Fruit fly (Drosophila melanogaster) whole organism, prepupa: ENCODE measurements around the gene ERp44.

Experiments
- CG10631 ChIP-seq: fragments of 200-800 bp; sonication (Bioruptor generic); optimal IDR thresholded peaks from 2 replicates; lab custom pipeline; 2016; ENCODE audit warnings: missing biosample characterization, missing genetic modification characterization
- CG10669 ChIP-seq: fragments of 200-800 bp; sonication (Bioruptor generic); optimal IDR thresholded peaks from 3 replicates; lab custom pipeline; 2018; ENCODE audit warnings: missing biosample characterization, mild to moderate bottlenecking, missing genetic modification characterization, moderate library complexity
- CG11294 ChIP-seq: fragments of 200-800 bp; sonication (Bioruptor generic); IDR thresholded peaks from 2 replicates; pipeline ENCODE4 v1.3.6; 2022; ENCODE audit warnings: missing biosample characterization, missing genetic modification characterization
- CG1621 ChIP-seq: fragments of 200-800 bp; sonication (Bioruptor generic); optimal IDR thresholded peaks from 3 replicates; lab custom pipeline; 2018; ENCODE audit warnings: missing biosample characterization, mild to moderate bottlenecking, missing genetic modification characterization
- CG16779 ChIP-seq: fragments of 200-800 bp; sonication (Bioruptor generic); optimal IDR thresholded peaks from 3 replicates; lab custom pipeline; 2017; ENCODE audit warnings: missing biosample characterization, mild to moderate bottlenecking, missing genetic modification characterization
- CG31627 ChIP-seq: fragments of 200-800 bp; sonication (Bioruptor generic); optimal IDR thresholded peaks from 3 replicates; lab custom pipeline; 2016; ENCODE audit warnings: missing biosample characterization, missing genetic modification characterization
- CG34406 ChIP-seq: fragments of 200-800 bp; sonication (Bioruptor generic); optimal IDR thresholded peaks from 3 replicates; lab custom pipeline; 2016; ENCODE audit warnings: missing biosample characterization, missing genetic modification characterization
- CG4318 ChIP-seq: fragments of 200-800 bp; sonication (Bioruptor generic); optimal IDR thresholded peaks from 3 replicates; lab custom pipeline; 2017; ENCODE audit warnings: missing biosample characterization, mild to moderate bottlenecking, missing genetic modification characterization
- CG6276 ChIP-seq: fragments of 200-800 bp; sonication (Bioruptor generic); optimal IDR thresholded peaks from 2 replicates; lab custom pipeline; 2017; ENCODE audit warnings: missing biosample characterization, mild to moderate bottlenecking, missing genetic modification characterization
- CG6792 ChIP-seq: fragments of 200-800 bp; sonication (Bioruptor generic); optimal IDR thresholded peaks from 3 replicates; lab custom pipeline; 2016; ENCODE audit warnings: missing biosample characterization, missing genetic modification characterization
- CG6808 ChIP-seq: fragments of 200-800 bp; sonication (Bioruptor generic); optimal IDR thresholded peaks from 3 replicates; lab custom pipeline; 2017; ENCODE audit warnings: missing biosample characterization, missing genetic modification characterization, mild to moderate bottlenecking, moderate library complexity, missing genetic modification reagents
- CG8319 ChIP-seq: fragments of 200-800 bp; sonication (Bioruptor generic); optimal IDR thresholded peaks from 3 replicates; lab custom pipeline; 2016; ENCODE audit warnings: missing biosample characterization, missing genetic modification characterization
- Eip75B ChIP-seq: fragments of 200-800 bp; sonication (Bioruptor generic); optimal IDR thresholded peaks from 3 replicates; lab custom pipeline; 2016; ENCODE audit warnings: missing biosample characterization, missing genetic modification characterization
- Eip78C ChIP-seq: fragments of 200-800 bp; sonication (Bioruptor generic); peaks from one replicate; lab custom pipeline; 2016; ENCODE audit warnings: missing biosample characterization, missing genetic modification characterization
- Ets21C ChIP-seq: fragments of 200-800 bp; sonication (Bioruptor generic); optimal IDR thresholded peaks from 3 replicates; lab custom pipeline; 2016; ENCODE audit warnings: missing biosample characterization, missing genetic modification characterization
- Hr39 ChIP-seq: fragments of 200-800 bp; sonication (Bioruptor generic); optimal IDR thresholded peaks from 2 replicates; lab custom pipeline; 2016; ENCODE audit warnings: missing biosample characterization, missing genetic modification characterization
- Hr4 ChIP-seq: fragments of 200-800 bp; sonication (Bioruptor generic); optimal IDR thresholded peaks from 3 replicates; lab custom pipeline; 2016; ENCODE audit warnings: missing biosample characterization, missing genetic modification characterization
- Lpt ChIP-seq: fragments of 200-800 bp; sonication (Bioruptor generic); optimal IDR thresholded peaks from 3 replicates; lab custom pipeline; 2016; ENCODE audit warnings: missing biosample characterization, missing genetic modification characterization
- Met ChIP-seq: fragments of 200-800 bp; sonication (Bioruptor generic); optimal IDR thresholded peaks from 3 replicates; lab custom pipeline; 2016; ENCODE audit warnings: missing biosample characterization, missing genetic modification characterization
- OdsH ChIP-seq: fragments of 200-800 bp; sonication (Bioruptor generic); optimal IDR thresholded peaks from 3 replicates; lab custom pipeline; 2016; ENCODE audit warnings: missing biosample characterization, missing genetic modification characterization
- Smox ChIP-seq: fragments of 200-800 bp; sonication (Bioruptor generic); optimal IDR thresholded peaks from 3 replicates; lab custom pipeline; 2016; ENCODE audit warnings: missing biosample characterization, missing genetic modification characterization
- Sox102F ChIP-seq: fragments of 200-800 bp; sonication (Bioruptor generic); optimal IDR thresholded peaks from 2 replicates; lab custom pipeline; 2016; ENCODE audit warnings: missing biosample characterization, mild to moderate bottlenecking, missing genetic modification characterization
- Sox14 ChIP-seq: fragments of 200-800 bp; sonication (Bioruptor generic); optimal IDR thresholded peaks from 3 replicates; lab custom pipeline; 2016; ENCODE audit warnings: missing biosample characterization, missing genetic modification characterization
- Sox15 ChIP-seq: fragments of 200-800 bp; sonication (Bioruptor generic); optimal IDR thresholded peaks from 3 replicates; lab custom pipeline; 2016; ENCODE audit warnings: missing biosample characterization, missing genetic modification characterization
- acj6 ChIP-seq: fragments of 200-800 bp; sonication (Bioruptor generic); optimal IDR thresholded peaks from 3 replicates; lab custom pipeline; 2016; ENCODE audit warnings: missing biosample characterization, missing genetic modification characterization
- eg ChIP-seq: fragments of 200-800 bp; sonication (Bioruptor generic); IDR thresholded peaks from 3 replicates; pipeline ENCODE4 v1.3.6; 2022; ENCODE audit warnings: missing biosample characterization, missing genetic modification characterization
- esn ChIP-seq: fragments of 200-800 bp; sonication (Bioruptor generic); optimal IDR thresholded peaks from 2 replicates; lab custom pipeline; 2016; ENCODE audit warnings: missing biosample characterization, mild to moderate bottlenecking, missing genetic modification characterization, moderate library complexity
- fd59A ChIP-seq: fragments of 200-800 bp; sonication (Bioruptor generic); optimal IDR thresholded peaks from 2 replicates; lab custom pipeline; 2017; ENCODE audit warnings: missing biosample characterization, mild to moderate bottlenecking, missing genetic modification characterization, missing genetic modification reagents
- fkh ChIP-seq: fragments of 200-800 bp; sonication (Bioruptor generic); optimal IDR thresholded peaks from 3 replicates; lab custom pipeline; 2017; ENCODE audit warnings: missing biosample characterization, mild to moderate bottlenecking, missing genetic modification characterization, moderate library complexity
- lz ChIP-seq: fragments of 200-800 bp; sonication (Bioruptor generic); optimal IDR thresholded peaks from 3 replicates; lab custom pipeline; 2016; ENCODE audit warnings: missing biosample characterization, missing genetic modification characterization
- pdm3 ChIP-seq: fragments of 200-800 bp; sonication (Bioruptor generic); optimal IDR thresholded peaks from 3 replicates; lab custom pipeline; 2016; ENCODE audit warnings: missing biosample characterization, missing genetic modification characterization
- ss ChIP-seq, 2 experiments: fragments of 200-800 bp; sonication (Bioruptor generic); optimal IDR thresholded peaks; 2 replicates in 1 of 2; 3 replicates in 1 of 2; lab custom pipeline; 2017 to 2018; ENCODE audit warnings: mild to moderate bottlenecking in 2 of 2, missing biosample characterization in 2 of 2, missing genetic modification characterization in 2 of 2, moderate library complexity in 1 of 2
- svp ChIP-seq: fragments of 200-800 bp; sonication (Bioruptor generic); peaks from one replicate; lab custom pipeline; 2016; ENCODE audit warnings: missing biosample characterization, missing genetic modification characterization
- topi ChIP-seq: fragments of 200-800 bp; sonication (Bioruptor generic); optimal IDR thresholded peaks from 3 replicates; lab custom pipeline; 2016; ENCODE audit warnings: missing biosample characterization, missing genetic modification characterization
- vri ChIP-seq: fragments of 200-800 bp; sonication (Bioruptor generic); optimal IDR thresholded peaks from 3 replicates; lab custom pipeline; 2016; ENCODE audit warnings: missing biosample characterization, mild to moderate bottlenecking, missing genetic modification characterization

ERp44 gene

dm6 chrX:16285186-16285585 lies 12.3 kb downstream of the ERp44 start:
- peak; percentile 79 for TF ChIP-seq Eip78C (GFP tag; lab: Kevin White, UChicago)
- no peak for TF ChIP-seq CG10669 (GFP tag; lab: Kevin White, UChicago)
- peak; percentile 9 for TF ChIP-seq Hr4 (GFP tag; lab: Kevin White, UChicago)
- TF ChIP-seq Hr39 (GFP tag; lab: Kevin White, UChicago) = peak; percentile 26
- TF ChIP-seq CG16779 (tag; lab: Kevin White, UChicago) = no peak
- TF ChIP-seq lz (GFP tag; lab: Kevin White, UChicago) = peak; percentile 20
- TF ChIP-seq svp (GFP tag; lab: Kevin White, UChicago) = peak; percentile 83
- peak; percentile 34 for TF ChIP-seq topi (GFP tag; lab: Kevin White, UChicago)
- TF ChIP-seq pdm3 = peak; percentile 27
- TF ChIP-seq Sox14 (GFP tag; lab: Kevin White, UChicago) = no peak
- TF ChIP-seq esn (GFP tag; lab: Kevin White, UChicago) = peak; percentile 46
- TF ChIP-seq Ets21C = no peak
- peak; percentile 11 for TF ChIP-seq CG10631 (GFP tag; lab: Kevin White, UChicago)
- TF ChIP-seq OdsH (GFP tag; lab: Kevin White, UChicago) = peak; percentile 38
- TF ChIP-seq CG31627 = peak; percentile 19
- peak; percentile 17 for TF ChIP-seq acj6
- no peak for TF ChIP-seq CG4318 (GFP tag; lab: Kevin White, UChicago)
- TF ChIP-seq eg (GFP tag; lab: Robert Waterston, UW) = no peak
- no peak for TF ChIP-seq ss (GFP tag; optimal IDR thresholded peaks at IDR 0.05; lab: Kevin White, UChicago)
- TF ChIP-seq Sox15 (GFP tag; lab: Kevin White, UChicago) = no peak
- TF ChIP-seq Eip75B (GFP tag; lab: Kevin White, UChicago) = peak; percentile 18
- peak; percentile 43 for TF ChIP-seq Met (GFP tag; lab: Kevin White, UChicago)
- peak; percentile 24 for TF ChIP-seq Sox102F
- no peak for TF ChIP-seq Lpt (GFP tag; lab: Kevin White, UChicago)
- peak; percentile 17 for TF ChIP-seq CG34406
- TF ChIP-seq CG6792 (GFP tag; lab: Kevin White, UChicago) = peak; percentile 20
- peak; percentile 7 for TF ChIP-seq vri (GFP tag; lab: Kevin White, UChicago)
- no peak for TF ChIP-seq CG6808 (GFP tag; lab: Kevin White, UChicago)
- peak; percentile 34 for TF ChIP-seq Smox (GFP tag; lab: Kevin White, UChicago)

- no peak for TF ChIP-seq CG6276
- TF ChIP-seq fkh (GFP tag; lab: Kevin White, UChicago) = peak; percentile 34
- peak; percentile 20 for TF ChIP-seq Eip78C (GFP tag; lab: Kevin White, UChicago)
- TF ChIP-seq CG6808 (GFP tag; lab: Kevin White, UChicago) = no peak
- peak; percentile 78 for TF ChIP-seq vri (GFP tag; lab: Kevin White, UChicago)
- TF ChIP-seq CG1621 = no peak
- no peak for TF ChIP-seq fd59A (GFP tag; lab: Kevin White, UChicago)
- peak; percentile 93 for TF ChIP-seq svp (GFP tag; lab: Kevin White, UChicago)
- TF ChIP-seq CG11294 (GFP tag; lab: Robert Waterston, UW) = no peak
- TF ChIP-seq, all 60 proteins: peak for 4
Measured at dm6 chrX:16281717-16282529, 15.6 kb downstream of the ERp44 start.

dm6 chrX:16281305-16281704 lies 16.2 kb downstream of the ERp44 start:
- TF ChIP-seq Lpt (GFP tag; lab: Kevin White, UChicago) = no peak
- TF ChIP-seq CG8319 (GFP tag; lab: Kevin White, UChicago) = no peak
- no peak for TF ChIP-seq fd59A (GFP tag; lab: Kevin White, UChicago)
